In the genomic region with DNA sequence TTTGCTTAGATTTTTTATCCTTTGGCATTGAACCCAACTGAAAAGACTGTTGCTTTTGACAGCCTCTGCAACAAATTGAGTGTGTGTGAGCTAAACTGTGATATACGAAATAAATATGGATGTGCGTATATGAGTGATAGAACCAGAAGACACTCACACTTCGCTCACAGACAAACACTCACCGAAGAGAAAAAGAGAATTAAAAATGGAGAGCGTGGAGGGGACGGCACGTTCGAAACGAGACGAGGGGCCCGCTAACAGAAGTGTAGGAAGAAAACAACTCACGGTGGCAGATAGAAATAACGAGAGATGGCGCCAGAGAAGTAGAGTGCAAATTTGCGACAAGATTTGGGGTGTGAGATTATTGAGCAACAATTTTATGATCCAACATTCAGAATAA, we compare ENCODE assay signal across 2 worm cellular contexts.
A peak's percentile ranks its signal among the peaks of the same experiment; 100 is the strongest.
TF ChIP-seq lines count a peak whose summit lies in the region.

No protein-coding gene starts in this region.

TF ChIP-seq in whole organism, L1 larva, 84 proteins besides CTCF, POLR2A, EP300 and RAD21 (continued from another document):
- TF ChIP-seq rnt-1 (tag; optimal IDR thresholded peaks at IDR 0.05; lab: Kevin White, UChicago) (peak; percentile 46), F16B12.6 (tag; optimal IDR thresholded peaks at IDR 0.05; lab: Kevin White, UChicago) (peak; percentile 13), ceh-82 (tag; optimal IDR thresholded peaks at IDR 0.05; lab: Kevin White, UChicago) (peak in 1 of 3 experiments; percentile 24), mdl-1 (tag; optimal IDR thresholded peaks at IDR 0.05; lab: Kevin White, UChicago) (peak in 1 of 2 experiments; percentile 36)

TF ChIP-seq in whole organism, L4 larva, 104 proteins besides CTCF, POLR2A, EP300 and RAD21 (continued from another document):
- TF ChIP-seq aly-2 (tag; optimal IDR thresholded peaks at IDR 0.05; lab: Kevin White, UChicago) (no peak), mdl-1 (tag; optimal IDR thresholded peaks at IDR 0.05; lab: Kevin White, UChicago) (peak in 1 of 2 experiments; percentile 53), snpc-4 (tag; optimal IDR thresholded peaks at IDR 0.05; lab: Kevin White, UChicago) (no peak), fkh-10 (GFP tag; optimal IDR thresholded peaks at IDR 0.05; lab: Kevin White, UChicago) (no peak), T26A8.4 (GFP tag; IDR thresholded peaks at IDR 0.05; lab: Robert Waterston, UW) (no peak), lir-3 (tag; optimal IDR thresholded peaks at IDR 0.05; lab: Kevin White, UChicago) (no peak), jun-1 (tag; optimal IDR thresholded peaks at IDR 0.05; lab: Kevin White, UChicago) (no peak), aha-1 (tag; lab: Kevin White, UChicago) (peak; percentile 93), madf-9 (GFP tag; conservative IDR thresholded peaks at IDR 0.05; lab: Robert Waterston, UW) (no peak)
TF ChIP-seq in whole organism, L4 larva: peak in this region for 10.
